Worm (Caenorhabditis elegans) whole organism, L3 larva: Measurements from ENCODE around the gene F17A9.4.

ENCODE experiments used
- aly-2 ChIP-seq: fragments of 150-350 bp; optimal IDR thresholded peaks from 2 replicates; lab custom pipeline; 2014; ENCODE audit warnings: missing biosample characterization, missing genetic modification characterization
- lin-39 ChIP-seq: fragments of 150-350 bp; optimal IDR thresholded peaks from 2 replicates; lab custom pipeline; 2018; ENCODE audit warnings: missing biosample characterization, missing genetic modification reagents, missing genetic modification characterization
- nhr-28 ChIP-seq: fragments of 150-350 bp; optimal IDR thresholded peaks from 2 replicates; lab custom pipeline; 2014; ENCODE audit warnings: missing biosample characterization, missing genetic modification characterization

ce11 chrV:6103429-6103828, 7.0 kb downstream of the F17A9.4 start, which contains the start of gene Y38A10A.11:
- TF ChIP-seq nhr-28 (no peak), lin-39 (tag; lab: Kevin White, UChicago) (no peak), aly-2 (no peak)
